Worm (Caenorhabditis elegans) whole organism, early embryonic: ENCODE results near the gene K10D11.6.

ENCODE experiments used
- B0310.2 ChIP-seq: sonication (generic microtip); optimal IDR thresholded peaks from 2 replicates; lab custom pipeline; 2016; ENCODE audit warnings: mild to moderate bottlenecking, missing genetic modification characterization, missing compliant biosample characterization
- F13C5.2 ChIP-seq: sonication (generic microtip); optimal IDR thresholded peaks from 2 replicates; lab custom pipeline; 2017; ENCODE audit warnings: mild to moderate bottlenecking, missing genetic modification characterization, inconsistent platforms, missing compliant biosample characterization
- aly-1 ChIP-seq: sonication (generic microtip); optimal IDR thresholded peaks from 2 replicates; lab custom pipeline; 2016; ENCODE audit warnings: missing genetic modification characterization, missing compliant biosample characterization
- ama-1 ChIP-seq: fragments of 150-350 bp; optimal IDR thresholded peaks from 2 replicates; lab custom pipeline; 2014
- ceh-13 ChIP-seq: fragments of 200-800 bp; sonication (Bioruptor generic); optimal IDR thresholded peaks from 2 replicates; lab custom pipeline; 2018; ENCODE audit warnings: mild to moderate bottlenecking, missing genetic modification characterization, missing compliant biosample characterization
- ceh-36 ChIP-seq: sonication (generic microtip); optimal IDR thresholded peaks from 2 replicates; lab custom pipeline; 2016; ENCODE audit warnings: missing genetic modification characterization, inconsistent platforms, missing compliant biosample characterization
- ets-7 ChIP-seq: sonication (generic microtip); optimal IDR thresholded peaks from 2 replicates; lab custom pipeline; 2016; ENCODE audit warnings: missing genotype, missing genetic modification characterization, missing compliant biosample characterization
- flt-1 ChIP-seq: fragments of 200-800 bp; sonication (Bioruptor generic); IDR thresholded peaks from 2 replicates; pipeline ENCODE4 v1.3.6; 2022; ENCODE audit warnings: missing genetic modification characterization, missing compliant biosample characterization
- hmbx-1 ChIP-seq: sonication (generic microtip); optimal IDR thresholded peaks from 2 replicates; lab custom pipeline; 2016; ENCODE audit warnings: mild to moderate bottlenecking, missing genetic modification characterization, missing compliant biosample characterization
- hmg-4 ChIP-seq: fragments of 200-800 bp; sonication (Bioruptor generic); optimal IDR thresholded peaks from 2 replicates; lab custom pipeline; 2018; ENCODE audit warnings: mild to moderate bottlenecking, missing genetic modification characterization, missing compliant biosample characterization
- hnd-1 ChIP-seq: sonication (generic microtip); optimal IDR thresholded peaks from 2 replicates; lab custom pipeline; 2016; ENCODE audit warnings: missing genetic modification characterization, missing compliant biosample characterization
- pes-1 ChIP-seq: fragments of 200-800 bp; sonication (Bioruptor generic); IDR thresholded peaks from 2 replicates; pipeline ENCODE4 v1.3.6; 2022; ENCODE audit warnings: missing genetic modification reagents, missing genetic modification characterization, missing compliant biosample characterization
- scrt-1 ChIP-seq: fragments of 200-800 bp; sonication (Bioruptor generic); IDR thresholded peaks from 2 replicates; pipeline ENCODE4 v1.3.6; 2022; ENCODE audit warnings: missing genetic modification characterization, missing compliant biosample characterization
- sea-1 ChIP-seq: fragments of 200-800 bp; sonication (Bioruptor generic); conservative IDR thresholded peaks from 2 replicates; pipeline ENCODE4 v1.3.6; 2022; ENCODE audit warnings: missing genetic modification characterization, missing compliant biosample characterization
- tbx-11 ChIP-seq: fragments of 200-800 bp; sonication (Bioruptor generic); IDR thresholded peaks from 2 replicates; pipeline ENCODE4 v1.3.6; 2022; ENCODE audit warnings: missing genetic modification characterization, missing compliant biosample characterization
- tbx-37 ChIP-seq: fragments of 200-800 bp; sonication (Bioruptor generic); conservative IDR thresholded peaks from 2 replicates; pipeline ENCODE4 v1.3.6; 2022; ENCODE audit warnings: missing genetic modification reagents, missing genetic modification characterization, missing compliant biosample characterization
- tra-4 ChIP-seq: sonication (generic microtip); optimal IDR thresholded peaks from 2 replicates; lab custom pipeline; 2017; ENCODE audit warnings: missing genetic modification characterization, missing compliant biosample characterization

Gene K10D11.6

ce11 chrIV:12990638-12991037 is 1.4 kb upstream of the K10D11.6 start:
- no peak for TF ChIP-seq ceh-13 (GFP tag; lab: Kevin White, UChicago)
- no peak for TF ChIP-seq ama-1 (lab: Kevin White, UChicago)
- TF ChIP-seq hnd-1 (tag; lab: Kevin White, UChicago): no peak
- TF ChIP-seq hmg-4 (GFP tag; lab: Kevin White, UChicago): no peak
- TF ChIP-seq flt-1 (GFP tag; lab: Robert Waterston, UW): no peak
- TF ChIP-seq F13C5.2 (tag; lab: Kevin White, UChicago): no peak
- no peak for TF ChIP-seq scrt-1 (GFP tag; lab: Robert Waterston, UW)
- no peak for TF ChIP-seq hmbx-1 (tag; lab: Kevin White, UChicago)
- TF ChIP-seq ets-7: no peak
- no peak for TF ChIP-seq tbx-11 (GFP tag; lab: Robert Waterston, UW)
- TF ChIP-seq B0310.2: no peak
- no peak for TF ChIP-seq ceh-36 (tag; lab: Kevin White, UChicago)
- no peak for TF ChIP-seq pes-1 (GFP tag; lab: Robert Waterston, UW)
- TF ChIP-seq sea-1 (GFP tag; lab: Robert Waterston, UW): no peak

ce11 chrIV:12985961-12986360 is 3.3 kb downstream of the K10D11.6 start, which contains the start of gene K10D11.3:
K10D11.3 (minus strand) TSS chrIV:12986134.
- TF ChIP-seq F13C5.2 (tag; lab: Kevin White, UChicago) (no peak), ama-1 (lab: Kevin White, UChicago) (no peak), B0310.2 (no peak), hmbx-1 (tag; lab: Kevin White, UChicago) (no peak), hmg-4 (GFP tag; lab: Kevin White, UChicago) (no peak), ceh-13 (GFP tag; lab: Kevin White, UChicago) (no peak), tra-4 (tag; lab: Kevin White, UChicago) (no peak), sea-1 (GFP tag; lab: Robert Waterston, UW) (no peak), scrt-1 (GFP tag; lab: Robert Waterston, UW) (no peak), tbx-11 (GFP tag; lab: Robert Waterston, UW) (no peak), ets-7 (no peak), pes-1 (GFP tag; lab: Robert Waterston, UW) (no peak), flt-1 (GFP tag; lab: Robert Waterston, UW) (no peak), aly-1 (tag; lab: Kevin White, UChicago) (no peak), tbx-37 (GFP tag; lab: Robert Waterston, UW) (no peak), ceh-36 (tag; lab: Kevin White, UChicago) (no peak), hnd-1 (tag; lab: Kevin White, UChicago) (no peak)

ce11 chrIV:12978307-12979036 is 10.8 kb downstream of the K10D11.6 start, which contains the start of gene K10D11.2:
K10D11.2 (plus strand) TSS chrIV:12978986.
- no peak for TF ChIP-seq scrt-1 (GFP tag; lab: Robert Waterston, UW)
- TF ChIP-seq ets-7: no peak
- TF ChIP-seq ama-1 (lab: Kevin White, UChicago): no peak
- no peak for TF ChIP-seq ceh-13 (GFP tag; lab: Kevin White, UChicago)
- TF ChIP-seq tra-4 (tag; lab: Kevin White, UChicago): no peak
- TF ChIP-seq hmbx-1 (tag; lab: Kevin White, UChicago): no peak
- TF ChIP-seq pes-1 (GFP tag; lab: Robert Waterston, UW): no peak
- no peak for TF ChIP-seq tbx-11 (GFP tag; lab: Robert Waterston, UW)
- TF ChIP-seq ceh-36 (tag; lab: Kevin White, UChicago): no peak
- no peak for TF ChIP-seq F13C5.2 (tag; lab: Kevin White, UChicago)
- no peak for TF ChIP-seq hmg-4 (GFP tag; lab: Kevin White, UChicago)
- TF ChIP-seq B0310.2: no peak
- TF ChIP-seq aly-1 (tag; lab: Kevin White, UChicago): no peak
- TF ChIP-seq hnd-1 (tag; lab: Kevin White, UChicago): no peak
- TF ChIP-seq flt-1 (GFP tag; lab: Robert Waterston, UW): no peak
- TF ChIP-seq sea-1 (GFP tag; lab: Robert Waterston, UW): no peak
- no peak for TF ChIP-seq tbx-37 (GFP tag; lab: Robert Waterston, UW)

ce11 chrIV:12977650-12978049 is 11.6 kb downstream of the K10D11.6 start:
- TF ChIP-seq hmbx-1 (tag; lab: Kevin White, UChicago): no peak
- TF ChIP-seq B0310.2: no peak
- TF ChIP-seq tra-4 (tag; lab: Kevin White, UChicago): no peak
- TF ChIP-seq hnd-1 (tag; lab: Kevin White, UChicago): no peak
- TF ChIP-seq tbx-11 (GFP tag; lab: Robert Waterston, UW): no peak
- TF ChIP-seq pes-1 (GFP tag; lab: Robert Waterston, UW): no peak
- TF ChIP-seq flt-1 (GFP tag; lab: Robert Waterston, UW): no peak
- TF ChIP-seq ama-1 (lab: Kevin White, UChicago): no peak
- TF ChIP-seq aly-1 (tag; lab: Kevin White, UChicago): no peak
- no peak for TF ChIP-seq ceh-36 (tag; lab: Kevin White, UChicago)
- TF ChIP-seq ceh-13 (GFP tag; lab: Kevin White, UChicago): no peak

- TF ChIP-seq F13C5.2 (tag; lab: Kevin White, UChicago) (no peak), tra-4 (tag; lab: Kevin White, UChicago) (no peak), tbx-11 (GFP tag; lab: Robert Waterston, UW) (no peak), scrt-1 (GFP tag; lab: Robert Waterston, UW) (no peak), hmbx-1 (tag; lab: Kevin White, UChicago) (no peak), ceh-13 (GFP tag; lab: Kevin White, UChicago) (no peak), ets-7 (no peak), aly-1 (tag; lab: Kevin White, UChicago) (no peak), pes-1 (GFP tag; lab: Robert Waterston, UW) (no peak), tbx-37 (GFP tag; lab: Robert Waterston, UW) (no peak), B0310.2 (no peak), flt-1 (GFP tag; lab: Robert Waterston, UW) (no peak), hnd-1 (tag; lab: Kevin White, UChicago) (no peak), hmg-4 (GFP tag; lab: Kevin White, UChicago) (no peak), ama-1 (lab: Kevin White, UChicago) (no peak)
Observed at ce11 chrIV:12975981-12976380, 13.3 kb downstream of the K10D11.6 start, which contains the start of gene dod-17. dod-17 (plus strand) TSS chrIV:12976303.

ce11 chrIV:12973336-12973735 is 15.9 kb downstream of the K10D11.6 start, which contains the start of gene F55G11.4:
F55G11.4 (plus strand) TSS chrIV:12973624.
- no peak for TF ChIP-seq ceh-13 (GFP tag; lab: Kevin White, UChicago)
- no peak for TF ChIP-seq F13C5.2 (tag; lab: Kevin White, UChicago)
- TF ChIP-seq B0310.2: no peak
- TF ChIP-seq ets-7: no peak
